Worm (Caenorhabditis elegans): ENCODE data around the gene dmsr-8.

- TF ChIP-seq unc-62 (GFP tag; optimal IDR thresholded peaks at IDR 0.05) (no peak), elt-3 (tag; optimal IDR thresholded peaks at IDR 0.05) (no peak), lin-39 (tag; optimal IDR thresholded peaks at IDR 0.05) (no peak), blmp-1 (tag; optimal IDR thresholded peaks at IDR 0.05; ENCODE audit: insufficient read depth) (no peak), ztf-11 (tag; optimal IDR thresholded peaks at IDR 0.05) (no peak), fos-1 (tag; optimal IDR thresholded peaks at IDR 0.05) (no peak), aly-2 (tag; optimal IDR thresholded peaks at IDR 0.05) (no peak), lin-11 (tag; optimal IDR thresholded peaks at IDR 0.05) (no peak), nhr-10 (tag; optimal IDR thresholded peaks at IDR 0.05) (no peak), egl-27 (tag; optimal IDR thresholded peaks at IDR 0.05) (no peak), snpc-4 (tag; optimal IDR thresholded peaks at IDR 0.05) (no peak)
These were observed 47.1 kb downstream of the dmsr-8 start for ce11 chrV:10467104-10467503.
